Fruit fly (Drosophila melanogaster) whole organism, wandering third instar larva: ENCODE data around the gene Kap-alpha3.

Source experiments
- Abd-B ChIP-seq: fragments of >200 bp; optimal IDR thresholded peaks from 2 replicates; lab custom pipeline; 2017; ENCODE audit warnings: missing biosample characterization, missing genetic modification characterization
- br ChIP-seq: fragments of 200-800 bp; sonication (Bioruptor generic); optimal IDR thresholded peaks from 2 replicates; lab custom pipeline; 2016; ENCODE audit warnings: missing biosample characterization, missing genetic modification characterization

dm6 chr3R:9546808-9547381, 30.6 kb downstream of the Kap-alpha3 start:
- no peak for TF ChIP-seq Abd-B
- TF ChIP-seq br (GFP tag; lab: Kevin White, UChicago): no peak
